Fruit fly (Drosophila melanogaster) whole organism, embryonic: ENCODE measurements around the gene CG18744.

Source experiments
- Antp ChIP-seq: fragments of 200-800 bp; sonication (Bioruptor generic); optimal IDR thresholded peaks from 3 replicates; lab custom pipeline; 2016; ENCODE audit warnings: missing biosample characterization, missing genetic modification characterization
- B-H2 ChIP-seq: fragments of 200-800 bp; sonication (Bioruptor generic); optimal IDR thresholded peaks from 2 replicates; lab custom pipeline; 2018; ENCODE audit warnings: missing biosample characterization, mild to moderate bottlenecking, missing genetic modification characterization
- Bteb2 ChIP-seq: fragments of 200-800 bp; sonication (Bioruptor generic); optimal IDR thresholded peaks from 2 replicates; lab custom pipeline; 2016; ENCODE audit warnings: missing biosample characterization, missing genetic modification characterization
- CG10209 ChIP-seq: fragments of 200-800 bp; sonication (Bioruptor generic); optimal IDR thresholded peaks from 3 replicates; lab custom pipeline; 2017; ENCODE audit warnings: missing biosample characterization, mild to moderate bottlenecking, missing genetic modification characterization, missing genetic modification reagents
- CG10274 ChIP-seq: fragments of 200-800 bp; sonication (Bioruptor generic); optimal IDR thresholded peaks from 3 replicates; lab custom pipeline; 2017; ENCODE audit warnings: missing biosample characterization, mild to moderate bottlenecking, missing genetic modification characterization
- CG10431 ChIP-seq: fragments of 200-800 bp; sonication (Bioruptor generic); optimal IDR thresholded peaks from 3 replicates; lab custom pipeline; 2018; ENCODE audit warnings: missing biosample characterization, mild to moderate bottlenecking, missing genetic modification characterization
- CG10565 ChIP-seq: fragments of 200-800 bp; sonication (Bioruptor generic); optimal IDR thresholded peaks from 3 replicates; lab custom pipeline; 2016; ENCODE audit warnings: missing biosample characterization, mild to moderate bottlenecking, missing genetic modification characterization
- CG11085 ChIP-seq: fragments of 200-800 bp; sonication (Bioruptor generic); IDR thresholded peaks from 2 replicates; pipeline ENCODE4 v1.3.6; 2022; ENCODE audit warnings: missing biosample characterization, missing genetic modification characterization
- CG11695 ChIP-seq: fragments of 200-800 bp; sonication (Bioruptor generic); IDR thresholded peaks from 3 replicates; pipeline ENCODE4 v1.3.6; 2022; ENCODE audit warnings: missing biosample characterization, missing genetic modification characterization
- CG12391 ChIP-seq: fragments of 200-800 bp; sonication (Bioruptor generic); optimal IDR thresholded peaks from 3 replicates; lab custom pipeline; 2018; ENCODE audit warnings: missing biosample characterization, mild to moderate bottlenecking, missing genetic modification characterization, moderate library complexity
- CG14860 ChIP-seq: fragments of 200-800 bp; sonication (Bioruptor generic); IDR thresholded peaks from 3 replicates; pipeline ENCODE4 v1.3.6; 2022; ENCODE audit warnings: missing biosample characterization, missing genetic modification characterization; ENCODE audit not compliant: partially characterized antibody
- CG15011 ChIP-seq: fragments of 200-800 bp; sonication (Bioruptor generic); optimal IDR thresholded peaks from 3 replicates; lab custom pipeline; 2018; ENCODE audit warnings: missing biosample characterization, mild to moderate bottlenecking, missing genetic modification characterization
- CG1529 ChIP-seq: fragments of 200-800 bp; sonication (Bioruptor generic); optimal IDR thresholded peaks from 3 replicates; lab custom pipeline; 2018; ENCODE audit warnings: missing biosample characterization, missing genetic modification characterization
- CG17829 ChIP-seq: fragments of 200-800 bp; optimal IDR thresholded peaks from 2 replicates; lab custom pipeline; 2019; ENCODE audit warnings: missing biosample characterization, mild to moderate bottlenecking, missing genetic modification characterization, moderate library complexity
- CG1792 ChIP-seq: fragments of 200-800 bp; sonication (Bioruptor generic); optimal IDR thresholded peaks from 2 replicates; lab custom pipeline; 2016; ENCODE audit warnings: missing biosample characterization, missing genetic modification characterization
- CG2678 ChIP-seq: fragments of 200-800 bp; sonication (Bioruptor generic); optimal IDR thresholded peaks from 3 replicates; lab custom pipeline; 2019; ENCODE audit warnings: missing biosample characterization, mild to moderate bottlenecking, missing genetic modification characterization, moderate library complexity
- CG3407 ChIP-seq: fragments of 200-800 bp; sonication (Bioruptor generic); optimal IDR thresholded peaks from 2 replicates; lab custom pipeline; 2018; ENCODE audit warnings: missing biosample characterization, mild to moderate bottlenecking, missing genetic modification characterization
- CG3838 ChIP-seq: fragments of 200-800 bp; sonication (Bioruptor generic); optimal IDR thresholded peaks from 3 replicates; lab custom pipeline; 2016; ENCODE audit warnings: missing biosample characterization, missing genetic modification characterization
- CG3847 ChIP-seq: fragments of 200-800 bp; sonication (Bioruptor generic); IDR thresholded peaks from 2 replicates; pipeline ENCODE4 v1.3.6; 2022; ENCODE audit warnings: missing biosample characterization, missing genetic modification characterization
- CG4854 ChIP-seq: fragments of 200-800 bp; sonication (Bioruptor generic); optimal IDR thresholded peaks from 2 replicates; lab custom pipeline; 2016; ENCODE audit warnings: missing biosample characterization, missing genetic modification characterization, inconsistent platforms
- CG6689 ChIP-seq: fragments of 200-800 bp; sonication (Bioruptor generic); IDR thresholded peaks from 2 replicates; pipeline ENCODE4 v1.3.6; 2022; ENCODE audit warnings: missing biosample characterization, missing genetic modification characterization
- CG8944 ChIP-seq: fragments of 200-800 bp; sonication (Bioruptor generic); optimal IDR thresholded peaks from 3 replicates; lab custom pipeline; 2016; ENCODE audit warnings: missing biosample characterization, missing genetic modification characterization
- CG9797 ChIP-seq: fragments of 200-800 bp; sonication (Bioruptor generic); optimal IDR thresholded peaks from 3 replicates; lab custom pipeline; 2018; ENCODE audit warnings: missing biosample characterization, mild to moderate bottlenecking, missing genetic modification characterization
- CrebB ChIP-seq: fragments of 200-800 bp; sonication (Bioruptor generic); optimal IDR thresholded peaks from 3 replicates; lab custom pipeline; 2018; ENCODE audit warnings: missing biosample characterization, mild to moderate bottlenecking, missing genetic modification characterization
- D ChIP-seq, 2 experiments: fragments of 200-800 bp in 1 of 2; fragments of >200 bp in 1 of 2; sonication (Bioruptor generic) in 1 of 2; optimal IDR thresholded peaks; 2 replicates in 1 of 2; 3 replicates in 1 of 2; lab custom pipeline; 2017; ENCODE audit warnings: mild to moderate bottlenecking in 1 of 2, missing biosample characterization in 1 of 2, missing genetic modification characterization in 1 of 2, missing genetic modification reagents in 1 of 2
- Fer1 ChIP-seq: fragments of 200-800 bp; sonication (Bioruptor generic); optimal IDR thresholded peaks from 2 replicates; lab custom pipeline; 2017; ENCODE audit warnings: missing biosample characterization, mild to moderate bottlenecking, missing genetic modification characterization
- Gug ChIP-seq: fragments of 200-800 bp; sonication (Bioruptor generic); IDR thresholded peaks from 4 replicates; pipeline ENCODE4 v1.3.6; 2022; ENCODE audit warnings: missing biosample characterization, missing genetic modification characterization
- HHEX ChIP-seq: fragments of 200-800 bp; sonication (Bioruptor generic); optimal IDR thresholded peaks from 3 replicates; lab custom pipeline; 2017; ENCODE audit warnings: missing biosample characterization, mild to moderate bottlenecking, missing genetic modification characterization, missing genetic modification reagents
- HLHmδ ChIP-seq: fragments of 200-800 bp; sonication (Bioruptor generic); optimal IDR thresholded peaks from 2 replicates; lab custom pipeline; 2018; ENCODE audit warnings: missing biosample characterization, mild to moderate bottlenecking, missing genetic modification characterization, moderate library complexity
- Hmr ChIP-seq: fragments of 200-800 bp; sonication (Bioruptor generic); optimal IDR thresholded peaks from 3 replicates; lab custom pipeline; 2017; ENCODE audit warnings: mild to moderate bottlenecking, missing biosample characterization, missing genetic modification reagents, missing genetic modification characterization
- Hr51 ChIP-seq, 2 experiments: fragments of 200-800 bp; sonication (Bioruptor generic); optimal IDR thresholded peaks; 2 replicates in 1 of 2; 3 replicates in 1 of 2; lab custom pipeline; 2016 to 2018; ENCODE audit warnings: missing biosample characterization in 2 of 2, missing genetic modification characterization in 2 of 2, mild to moderate bottlenecking in 1 of 2, moderate library complexity in 1 of 2
- Hr78 ChIP-seq, 2 experiments: fragments of 200-800 bp in 1 of 2; fragments of >200 bp in 1 of 2; sonication (Bioruptor generic) in 1 of 2; optimal IDR thresholded peaks; 2 replicates each; lab custom pipeline; 2017 to 2019; ENCODE audit warnings: missing biosample characterization in 2 of 2, missing genetic modification characterization in 2 of 2, mild to moderate bottlenecking in 1 of 2, moderate library complexity in 1 of 2
- NC2β ChIP-seq: fragments of 200-800 bp; sonication (Bioruptor generic); optimal IDR thresholded peaks from 2 replicates; lab custom pipeline; 2016; ENCODE audit warnings: missing biosample characterization, missing genetic modification characterization
- NK7.1 ChIP-seq: fragments of 200-800 bp; sonication (Bioruptor generic); optimal IDR thresholded peaks from 3 replicates; lab custom pipeline; 2016; ENCODE audit warnings: missing biosample characterization, missing genetic modification characterization
- Rfx ChIP-seq: fragments of 200-800 bp; sonication (Bioruptor generic); IDR thresholded peaks from 2 replicates; pipeline ENCODE4 v1.3.6; 2022; ENCODE audit warnings: missing biosample characterization, missing genetic modification characterization
- Side ChIP-seq: fragments of 200-800 bp; sonication (Bioruptor generic); optimal IDR thresholded peaks from 2 replicates; lab custom pipeline; 2016; ENCODE audit warnings: missing biosample characterization, missing genetic modification characterization
- al ChIP-seq: fragments of 200-800 bp; sonication (Bioruptor generic); IDR thresholded peaks from 2 replicates; pipeline ENCODE4 v1.3.6; 2022; ENCODE audit warnings: missing biosample characterization, missing genetic modification characterization
- btn ChIP-seq: fragments of 200-800 bp; sonication (Bioruptor generic); optimal IDR thresholded peaks from 2 replicates; lab custom pipeline; 2016; ENCODE audit warnings: missing biosample characterization, missing genetic modification characterization
- corto ChIP-seq: fragments of 200-800 bp; sonication (Bioruptor generic); optimal IDR thresholded peaks from 2 replicates; lab custom pipeline; 2016; ENCODE audit warnings: missing biosample characterization, mild to moderate bottlenecking, missing genetic modification characterization, moderate library complexity
- exex ChIP-seq: fragments of 200-800 bp; sonication (Bioruptor generic); optimal IDR thresholded peaks from 4 replicates; lab custom pipeline; 2018; ENCODE audit warnings: missing biosample characterization, mild to moderate bottlenecking, missing genetic modification characterization, moderate library complexity
- grau ChIP-seq: fragments of 200-800 bp; optimal IDR thresholded peaks from 3 replicates; lab custom pipeline; 2019; ENCODE audit warnings: missing biosample characterization, mild to moderate bottlenecking, missing genetic modification characterization, moderate library complexity
- lbe ChIP-seq: fragments of 200-800 bp; sonication (Bioruptor generic); optimal IDR thresholded peaks from 2 replicates; lab custom pipeline; 2016; ENCODE audit warnings: missing biosample characterization, mild to moderate bottlenecking, missing genetic modification characterization
- odd ChIP-seq: fragments of 200-800 bp; sonication (Bioruptor generic); optimal IDR thresholded peaks from 2 replicates; lab custom pipeline; 2017; ENCODE audit warnings: missing biosample characterization, mild to moderate bottlenecking, missing genetic modification characterization
- org-1 ChIP-seq: fragments of 200-800 bp; sonication (Bioruptor generic); optimal IDR thresholded peaks from 2 replicates; lab custom pipeline; 2017; ENCODE audit warnings: missing biosample characterization, missing genetic modification characterization
- shn ChIP-seq: fragments of 200-800 bp; sonication (Bioruptor generic); optimal IDR thresholded peaks from 3 replicates; lab custom pipeline; 2016; ENCODE audit warnings: missing biosample characterization, missing genetic modification characterization
- slp2 ChIP-seq: fragments of 200-800 bp; sonication (Bioruptor generic); optimal IDR thresholded peaks from 2 replicates; lab custom pipeline; 2016; ENCODE audit warnings: missing biosample characterization, missing genetic modification characterization
- tin ChIP-seq: fragments of 200-800 bp; sonication (Bioruptor generic); optimal IDR thresholded peaks from 3 replicates; lab custom pipeline; 2016; ENCODE audit warnings: missing biosample characterization, missing genetic modification characterization
- trem ChIP-seq: fragments of 200-800 bp; optimal IDR thresholded peaks from 3 replicates; lab custom pipeline; 2019; ENCODE audit warnings: missing biosample characterization, mild to moderate bottlenecking, missing genetic modification characterization, moderate library complexity
- twi ChIP-seq: fragments of 200-800 bp; optimal IDR thresholded peaks from 2 replicates; lab custom pipeline; 2019; ENCODE audit warnings: missing biosample characterization, mild to moderate bottlenecking, missing genetic modification characterization, moderate library complexity

CG18744 gene

DNA sequence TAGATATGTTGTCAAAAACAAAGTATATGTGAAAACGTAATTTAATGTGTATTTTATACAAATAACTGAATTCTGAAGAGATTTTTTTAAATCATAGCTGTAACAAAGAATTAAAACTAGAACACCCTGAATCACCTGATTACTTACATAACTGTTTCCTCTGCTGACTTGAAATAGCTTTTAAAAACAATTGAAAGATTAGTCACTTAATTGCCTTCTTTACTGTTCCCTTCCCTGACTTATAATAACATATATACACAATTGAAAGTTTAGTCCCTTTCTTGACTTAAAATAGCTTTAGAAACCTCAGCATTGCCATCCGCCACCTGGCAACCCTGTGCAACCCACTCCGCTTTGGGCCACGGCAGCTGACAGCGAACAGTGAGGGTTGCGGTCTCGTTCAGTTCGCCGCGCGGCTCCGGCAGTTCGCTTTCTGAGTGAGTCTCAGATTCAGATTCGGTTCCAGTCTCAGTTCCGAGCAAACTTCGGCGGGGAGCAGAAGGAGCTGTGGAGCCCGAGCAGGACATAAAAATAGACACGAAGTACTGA is 15.5 kb upstream of the CG18744 start, which contains the start of gene CG34384 (continued):
- TF ChIP-seq CG2678 (tag; lab: Kevin White, UChicago) (peak; percentile 84), Side (GFP tag; lab: Kevin White, UChicago) (peak; percentile 31), CG8944 (GFP tag; lab: Kevin White, UChicago) (no peak), shn (GFP tag; lab: Kevin White, UChicago) (no peak), CG3407 (GFP tag; lab: Kevin White, UChicago) (no peak), exex (tag; lab: Kevin White, UChicago) (peak; percentile 17), CG12391 (tag; lab: Kevin White, UChicago) (peak; percentile 45), Hr78 (GFP tag; optimal IDR thresholded peaks at IDR 0.05; lab: Kevin White, UChicago) (no peak), CG1529 (GFP tag; lab: Kevin White, UChicago) (no peak), Hmr (GFP tag; lab: Kevin White, UChicago) (peak; percentile 76), CG1792 (GFP tag; lab: Kevin White, UChicago) (no peak), btn (peak; percentile 33), CG9797 (GFP tag; lab: Kevin White, UChicago) (no peak), twi (no peak), grau (tag; lab: Kevin White, UChicago) (peak; percentile 60), CG4854 (peak; percentile 5), Bteb2 (GFP tag; lab: Kevin White, UChicago) (peak; percentile 27), NK7.1 (no peak), CG15011 (GFP tag; lab: Kevin White, UChicago) (peak; percentile 64), trem (no peak), corto (no peak), lbe (GFP tag; lab: Kevin White, UChicago) (no peak), Rfx (GFP tag; lab: Robert Waterston, UW) (peak; percentile 29; the same call in 1 of the 2 replicates), CG11695 (GFP tag; lab: Robert Waterston, UW) (0 out of 3 replicates have a peak, but pooled peaks have one; percentile 38), CrebB (tag; lab: Kevin White, UChicago) (no peak), HHEX (peak; percentile 50), CG3838 (no peak), CG10209 (GFP tag; lab: Kevin White, UChicago) (peak; percentile 33), CG10274 (GFP tag; lab: Kevin White, UChicago) (peak; percentile 45), Antp (GFP tag; lab: Kevin White, UChicago) (peak; percentile 40), al (no peak), CG17829 (tag; lab: Kevin White, UChicago) (peak; percentile 44), D (optimal IDR thresholded peaks at IDR 0.05; lab: Kevin White, UChicago) (no peak), D (GFP tag; optimal IDR thresholded peaks at IDR 0.05; lab: Kevin White, UChicago) (peak; percentile 59), B-H2 (peak; percentile 5), Hr51 (GFP tag; optimal IDR thresholded peaks at IDR 0.05; lab: Kevin White, UChicago) (peak; percentile 6 to 49), CG3847 (GFP tag; lab: Robert Waterston, UW) (peak; percentile 29; the same call in 1 of the 2 replicates), Gug (peak; percentile 65; the same call in 2 of the 4 replicates), NC2β (GFP tag; lab: Kevin White, UChicago) (peak; percentile 22), CG14860 (GFP tag; lab: Robert Waterston, UW) (no peak), CG11085 (no peak), slp2 (GFP tag; lab: Kevin White, UChicago) (peak; percentile 9), tin (GFP tag; lab: Kevin White, UChicago) (peak; percentile 67), Fer1 (GFP tag; lab: Kevin White, UChicago) (peak; percentile 79), odd (GFP tag; lab: Kevin White, UChicago) (peak; percentile 18), CG6689 (GFP tag; lab: Robert Waterston, UW) (peak; percentile 30; the same call in 1 of the 2 replicates), org-1 (GFP tag; lab: Kevin White, UChicago) (peak; percentile 72), CG10431 (GFP tag; lab: Kevin White, UChicago) (no peak), CG10565 (GFP tag; lab: Kevin White, UChicago) (no peak), HLHmδ (no peak)
